Fruit fly (Drosophila melanogaster): Measurements from ENCODE around the gene Pka-R1.

Pka-R1 gene

dm6 chr3L:20769350-20769749, 46.6 kb upstream of the Pka-R1 start, which contains the start of the genes CG4074 and CG4186 (continued):
- TF ChIP-seq trem (tag; optimal IDR thresholded peaks at IDR 0.05), result peak; percentile 99

dm6 chr3L:20771001-20771890, 44.7 kb upstream of the Pka-R1 start, which contains the start of the genes CG4042 and Pitslre:
TSS of gene CG4042 (minus strand) at chr3L:20771507.
TSS of gene Pitslre (plus strand) at chr3L:20771528.
- TF ChIP-seq lbe (GFP tag; optimal IDR thresholded peaks at IDR 0.05) (peak; percentile 69), sim (GFP tag; IDR thresholded peaks at IDR 0.05) (no peak), Hr3 (GFP tag; optimal IDR thresholded peaks at IDR 0.05) (peak; percentile 61), chinmo (GFP tag; IDR thresholded peaks at IDR 0.05; ENCODE audit: partially characterized antibody) (0 out of 4 replicates have a peak, but pooled peaks have one; percentile 15), Meics (GFP tag; optimal IDR thresholded peaks at IDR 0.05) (peak; percentile 55), CG8388 (GFP tag; optimal IDR thresholded peaks at IDR 0.05) (peak; percentile 31), slp2 (GFP tag; optimal IDR thresholded peaks at IDR 0.05) (no peak), ato (GFP tag; IDR thresholded peaks at IDR 0.05; ENCODE audit: partially characterized antibody) (peak; percentile 21; the same call in 1 of the 2 replicates), CG1602 (GFP tag; optimal IDR thresholded peaks at IDR 0.05) (peak; percentile 47), ase (GFP tag; IDR thresholded peaks at IDR 0.05) (0 out of 3 replicates have a peak, but pooled peaks have one; percentile 14), CG16813 (GFP tag; IDR thresholded peaks at IDR 0.05; ENCODE audit: partially characterized antibody) (peak; percentile 74; the same call in 2 of the 3 replicates), CG11504 (tag; optimal IDR thresholded peaks at IDR 0.05) (peak; percentile 41), dpn (GFP tag; optimal IDR thresholded peaks at IDR 0.05) (peak in 1 of 2 experiments; percentile 50), CG32532 (GFP tag; IDR thresholded peaks at IDR 0.05) (peak; percentile 50; the same call in 1 of the 2 replicates), corto (GFP tag; optimal IDR thresholded peaks at IDR 0.05) (peak; percentile 20), CG12659 (GFP tag; optimal IDR thresholded peaks at IDR 0.05) (peak; percentile 21), crp (GFP tag; optimal IDR thresholded peaks at IDR 0.05) (peak; percentile 95 to 96), aop (GFP tag; IDR thresholded peaks at IDR 0.05) (no peak), CG31224 (GFP tag; IDR thresholded peaks at IDR 0.05) (peak; percentile 33; the same call in 1 of the 2 replicates), CG12942 (GFP tag; optimal IDR thresholded peaks at IDR 0.05) (peak; percentile 29), cato (GFP tag; optimal IDR thresholded peaks at IDR 0.05; ENCODE audit: borderline replicate concordance) (peak; percentile 51), CG13775 (GFP tag; optimal IDR thresholded peaks at IDR 0.05) (peak; percentile 45), CG7963 (GFP tag; IDR thresholded peaks at IDR 0.05; ENCODE audit: partially characterized antibody) (0 out of 3 replicates have a peak, but pooled peaks have one; percentile 8), MESR4 (GFP tag; optimal IDR thresholded peaks at IDR 0.05) (peak; percentile 97), CG10979 (tag; optimal IDR thresholded peaks at IDR 0.05) (peak; percentile 10), Camta (GFP tag; optimal IDR thresholded peaks at IDR 0.05) (no peak), nau (GFP tag; optimal IDR thresholded peaks at IDR 0.05) (no peak), row (GFP tag; IDR thresholded peaks at IDR 0.05) (peak; percentile 86), CG4617 (GFP tag; optimal IDR thresholded peaks at IDR 0.05; ENCODE audit: borderline replicate concordance) (peak; percentile 56), hbn (GFP tag; IDR thresholded peaks at IDR 0.05; ENCODE audit: partially characterized antibody) (peak; percentile 71), Blimp-1 (GFP tag; optimal IDR thresholded peaks at IDR 0.05) (peak; percentile 21), Abd-B (GFP tag; optimal IDR thresholded peaks at IDR 0.05) (no peak), CG9437 (GFP tag; optimal IDR thresholded peaks at IDR 0.05) (peak; percentile 53), ewg (GFP tag; optimal IDR thresholded peaks at IDR 0.05) (peak; percentile 40), CG12155 (GFP tag; optimal IDR thresholded peaks at IDR 0.05) (peak; percentile 53), CG34224 (GFP tag; IDR thresholded peaks at IDR 0.05; ENCODE audit: partially characterized antibody) (peak; percentile 70; the same call in 2 of the 3 replicates), Asciz (GFP tag; optimal IDR thresholded peaks at IDR 0.05) (peak; percentile 22), CG4730 (GFP tag; IDR thresholded peaks at IDR 0.05) (0 out of 2 replicates have a peak, but pooled peaks have one; percentile 6), CG9797 (GFP tag; optimal IDR thresholded peaks at IDR 0.05) (no peak), lilli (GFP tag; optimal IDR thresholded peaks at IDR 0.05) (peak; percentile 57), stwl (tag; optimal IDR thresholded peaks at IDR 0.05) (peak; percentile 6), CG2678 (tag; optimal IDR thresholded peaks at IDR 0.05) (peak; percentile 43), E2f1 (GFP tag; IDR thresholded peaks at IDR 0.05) (peak; percentile 34; the same call in 1 of the 2 replicates)
